Worm (Caenorhabditis elegans): ENCODE measurements around the gene T13F2.2.

DNA sequence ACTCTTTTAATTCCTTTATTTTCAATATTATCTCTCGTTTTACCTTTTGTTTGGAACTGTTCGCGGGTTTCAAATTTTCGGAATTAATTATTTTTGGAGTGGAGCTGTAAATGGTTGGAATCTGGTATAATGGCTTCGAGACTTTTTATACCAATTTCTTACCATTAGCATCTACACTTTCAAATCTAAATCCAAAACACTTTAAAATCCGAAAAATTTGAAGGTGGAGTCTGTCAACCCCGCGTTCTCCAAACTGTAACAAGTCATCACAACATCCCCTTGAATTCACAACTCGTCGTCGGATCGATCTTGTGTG is 39.8 kb downstream of the T13F2.2 start, which contains the start of gene nhr-97:
- TF ChIP-seq fos-1 (tag; optimal IDR thresholded peaks at IDR 0.05) (no peak), blmp-1 (tag; optimal IDR thresholded peaks at IDR 0.05; ENCODE audit: insufficient read depth) (no peak), unc-62 (GFP tag; optimal IDR thresholded peaks at IDR 0.05) (no peak), lin-13 (GFP tag; optimal IDR thresholded peaks at IDR 0.05) (no peak), ama-1 (optimal IDR thresholded peaks at IDR 0.05) (no peak), elt-3 (tag; optimal IDR thresholded peaks at IDR 0.05) (no peak), egl-27 (tag; optimal IDR thresholded peaks at IDR 0.05) (no peak), nhr-237 (tag; optimal IDR thresholded peaks at IDR 0.05) (no peak), sma-3 (GFP tag; optimal IDR thresholded peaks at IDR 0.05) (no peak)

Data from whole organism, L2 larva.